Worm (Caenorhabditis elegans) whole organism, young adult: ENCODE measurements around the gene T04F3.1.

Source experiments
- B0035.1 ChIP-seq: sonication (generic microtip); optimal IDR thresholded peaks from 2 replicates; lab custom pipeline; 2016; ENCODE audit warnings: missing genetic modification characterization, mild to moderate bottlenecking, missing compliant biosample characterization, missing genotype, missing genetic modification reagents
- C06A6.2 ChIP-seq: fragments of 200-800 bp; sonication (Bioruptor generic); conservative IDR thresholded peaks from 2 replicates; pipeline ENCODE4 v1.3.6; 2022; ENCODE audit warnings: missing genetic modification characterization, missing compliant biosample characterization
- F10E7.11 ChIP-seq: sonication (generic microtip); optimal IDR thresholded peaks from 2 replicates; lab custom pipeline; 2017; ENCODE audit warnings: mild to moderate bottlenecking, missing genetic modification characterization, moderate library complexity, missing compliant biosample characterization
- F22D6.2 ChIP-seq: sonication (generic microtip); optimal IDR thresholded peaks from 2 replicates; lab custom pipeline; 2016; ENCODE audit warnings: mild to moderate bottlenecking, missing genetic modification characterization, missing compliant biosample characterization
- F23B12.7 ChIP-seq: sonication (generic microtip); optimal IDR thresholded peaks from 2 replicates; lab custom pipeline; 2017; ENCODE audit warnings: missing genetic modification characterization, mild to moderate bottlenecking, missing compliant biosample characterization, antibody characterized with exemption, moderate library complexity; ENCODE audit not compliant: insufficient read depth
- F33H1.4 ChIP-seq: fragments of 200-800 bp; sonication (Bioruptor generic); IDR thresholded peaks from 2 replicates; pipeline ENCODE4 v1.3.6; 2022; ENCODE audit warnings: missing genetic modification reagents, missing genetic modification characterization, missing compliant biosample characterization
- F37B4.10 ChIP-seq: fragments of 200-800 bp; sonication (Bioruptor generic); IDR thresholded peaks from 2 replicates; pipeline ENCODE4 v1.3.6; 2022; ENCODE audit warnings: missing genetic modification characterization, missing compliant biosample characterization
- F55B11.4 ChIP-seq: sonication (generic microtip); optimal IDR thresholded peaks from 2 replicates; lab custom pipeline; 2016; ENCODE audit warnings: missing compliant biosample characterization, missing genetic modification characterization, borderline replicate concordance; ENCODE audit not compliant: insufficient read depth
- Y79H2A.3 ChIP-seq: fragments of 200-800 bp; sonication (Bioruptor generic); conservative IDR thresholded peaks from 2 replicates; pipeline ENCODE4 v1.3.6; 2022; ENCODE audit warnings: missing genetic modification reagents, missing genetic modification characterization, missing compliant biosample characterization
- ZK185.1 ChIP-seq: sonication (generic microtip); optimal IDR thresholded peaks from 2 replicates; lab custom pipeline; 2016; ENCODE audit warnings: mild to moderate bottlenecking, missing genetic modification characterization, missing compliant biosample characterization; ENCODE audit not compliant: poor library complexity, severe bottlenecking
- ccch-3 ChIP-seq: fragments of 200-800 bp; sonication (Bioruptor generic); optimal IDR thresholded peaks from 2 replicates; lab custom pipeline; 2018; ENCODE audit warnings: mild to moderate bottlenecking, missing genetic modification characterization, missing compliant biosample characterization
- cebp-1 ChIP-seq, 2 experiments: fragments of 200-800 bp in 1 of 2; sonication (Bioruptor generic) in 1 of 2; sonication (generic microtip) in 1 of 2; IDR thresholded peaks in 1 of 2; optimal IDR thresholded peaks in 1 of 2; 2 replicates each; pipeline versions ENCODE4 v1.3.6 to Lab custom; 2017 to 2022; ENCODE audit warnings: missing compliant biosample characterization in 2 of 2, missing genetic modification characterization in 2 of 2, mild to moderate bottlenecking in 1 of 2, missing genetic modification reagents in 1 of 2, moderate library complexity in 1 of 2
- cebp-2 ChIP-seq: fragments of 200-800 bp; sonication (Bioruptor generic); IDR thresholded peaks from 2 replicates; pipeline ENCODE4 v1.3.6; 2022; ENCODE audit warnings: missing genetic modification characterization, missing compliant biosample characterization
- ceh-100 ChIP-seq: fragments of 200-800 bp; sonication (Bioruptor generic); IDR thresholded peaks from 2 replicates; pipeline ENCODE4 v1.3.6; 2022; ENCODE audit warnings: missing genetic modification reagents, missing genetic modification characterization, missing compliant biosample characterization
- ceh-40 ChIP-seq: fragments of 200-800 bp; sonication (Bioruptor generic); IDR thresholded peaks from 2 replicates; pipeline ENCODE4 v1.3.6; 2022; ENCODE audit warnings: missing genetic modification characterization, missing compliant biosample characterization
- ceh-79 ChIP-seq: sonication (generic microtip); optimal IDR thresholded peaks from 2 replicates; lab custom pipeline; 2017; ENCODE audit warnings: mild to moderate bottlenecking, missing genetic modification characterization, missing compliant biosample characterization
- ceh-91 ChIP-seq: fragments of 200-800 bp; sonication (Bioruptor generic); IDR thresholded peaks from 2 replicates; pipeline ENCODE4 v1.3.6; 2022; ENCODE audit warnings: missing genetic modification reagents, missing genetic modification characterization, missing compliant biosample characterization
- dox-1 ChIP-seq: fragments of 200-800 bp; sonication (Bioruptor generic); IDR thresholded peaks from 2 replicates; pipeline ENCODE4 v1.3.6; 2022; ENCODE audit warnings: missing genetic modification reagents, missing genetic modification characterization, missing compliant biosample characterization
- egl-18 ChIP-seq: fragments of 200-800 bp; sonication (Bioruptor generic); IDR thresholded peaks from 2 replicates; pipeline ENCODE4 v1.3.6; 2022; ENCODE audit warnings: missing genetic modification reagents, missing genetic modification characterization, missing compliant biosample characterization
- ets-4 ChIP-seq: fragments of 200-800 bp; sonication (Bioruptor generic); optimal IDR thresholded peaks from 2 replicates; lab custom pipeline; 2018; ENCODE audit warnings: mild to moderate bottlenecking, missing genetic modification characterization, missing compliant biosample characterization
- him-1 ChIP-seq: sonication (generic microtip); optimal IDR thresholded peaks from 2 replicates; lab custom pipeline; 2016; ENCODE audit warnings: missing genotype, missing genetic modification reagents, missing genetic modification characterization, missing compliant biosample characterization
- hlh-26 ChIP-seq: fragments of 200-800 bp; sonication (Bioruptor generic); conservative IDR thresholded peaks from 2 replicates; pipeline ENCODE4 v1.3.6; 2022; ENCODE audit warnings: missing genetic modification reagents, missing genetic modification characterization, missing compliant biosample characterization
- let-526 ChIP-seq: fragments of 200-800 bp; sonication (Bioruptor generic); IDR thresholded peaks from 2 replicates; pipeline ENCODE4 v1.3.6; 2022; ENCODE audit warnings: missing genetic modification reagents, missing genetic modification characterization, missing compliant biosample characterization
- lin-26 ChIP-seq: fragments of 200-800 bp; sonication (Bioruptor generic); IDR thresholded peaks from 2 replicates; pipeline ENCODE4 v1.3.6; 2022; ENCODE audit warnings: missing genetic modification reagents, missing genetic modification characterization, missing compliant biosample characterization
- madf-3 ChIP-seq: fragments of 200-800 bp; sonication (Bioruptor generic); IDR thresholded peaks from 2 replicates; pipeline ENCODE4 v1.3.6; 2022; ENCODE audit warnings: missing genetic modification reagents, missing genetic modification characterization, missing compliant biosample characterization
- mes-4 ChIP-seq: sonication (generic microtip); optimal IDR thresholded peaks from 2 replicates; lab custom pipeline; 2016; ENCODE audit warnings: missing genotype, missing genetic modification characterization, missing compliant biosample characterization
- mxl-1 ChIP-seq: sonication (generic microtip); optimal IDR thresholded peaks from 2 replicates; lab custom pipeline; 2016; ENCODE audit warnings: missing genetic modification characterization, missing compliant biosample characterization
- nfya-1 ChIP-seq: sonication (generic microtip); optimal IDR thresholded peaks from 2 replicates; lab custom pipeline; 2017; ENCODE audit warnings: antibody characterized with exemption, missing compliant biosample characterization, missing genetic modification characterization, borderline replicate concordance; ENCODE audit not compliant: insufficient read depth
- nhr-80 ChIP-seq: sonication (generic microtip); optimal IDR thresholded peaks from 2 replicates; lab custom pipeline; 2016; ENCODE audit warnings: missing genetic modification characterization, missing compliant biosample characterization
- pbrm-1 ChIP-seq: fragments of 200-800 bp; sonication (Bioruptor generic); IDR thresholded peaks from 2 replicates; pipeline ENCODE4 v1.3.6; 2022; ENCODE audit warnings: missing genetic modification reagents, missing genetic modification characterization, missing compliant biosample characterization
- rcor-1 ChIP-seq: fragments of 200-800 bp; sonication (Bioruptor generic); IDR thresholded peaks from 2 replicates; pipeline ENCODE4 v1.3.6; 2022; ENCODE audit warnings: missing genetic modification reagents, missing genetic modification characterization, missing compliant biosample characterization
- rec-8 ChIP-seq, 2 experiments: sonication (generic microtip); optimal IDR thresholded peaks; 2 replicates each; lab custom pipeline; 2016; ENCODE audit warnings: mild to moderate bottlenecking in 2 of 2, missing genetic modification characterization in 2 of 2, missing genetic modification reagents in 2 of 2, missing genotype in 2 of 2, missing biosample characterization in 1 of 2, missing compliant biosample characterization in 1 of 2, moderate library complexity in 1 of 2
- sdz-38 ChIP-seq: sonication (generic microtip); optimal IDR thresholded peaks from 2 replicates; lab custom pipeline; 2016; ENCODE audit warnings: missing genotype, missing genetic modification characterization, missing compliant biosample characterization
- tbp1 ChIP-seq: fragments of 200-800 bp; sonication (Bioruptor generic); optimal IDR thresholded peaks from 2 replicates; lab custom pipeline; 2018; ENCODE audit warnings: mild to moderate bottlenecking, missing genetic modification characterization, missing compliant biosample characterization
- tbx-9 ChIP-seq: sonication (generic microtip); optimal IDR thresholded peaks from 2 replicates; lab custom pipeline; 2016; ENCODE audit warnings: borderline replicate concordance, missing genetic modification characterization, inconsistent platforms, missing compliant biosample characterization
- zfh-2 ChIP-seq: fragments of 200-800 bp; sonication (Bioruptor generic); conservative IDR thresholded peaks from 2 replicates; pipeline ENCODE4 v1.3.6; 2022; ENCODE audit warnings: missing genetic modification reagents, missing genetic modification characterization, missing compliant biosample characterization
- ztf-6 ChIP-seq: fragments of 200-800 bp; sonication (Bioruptor generic); IDR thresholded peaks from 2 replicates; pipeline ENCODE4 v1.3.6; 2022; ENCODE audit warnings: missing genetic modification reagents, missing genetic modification characterization, missing compliant biosample characterization

Gene T04F3.1

DNA sequence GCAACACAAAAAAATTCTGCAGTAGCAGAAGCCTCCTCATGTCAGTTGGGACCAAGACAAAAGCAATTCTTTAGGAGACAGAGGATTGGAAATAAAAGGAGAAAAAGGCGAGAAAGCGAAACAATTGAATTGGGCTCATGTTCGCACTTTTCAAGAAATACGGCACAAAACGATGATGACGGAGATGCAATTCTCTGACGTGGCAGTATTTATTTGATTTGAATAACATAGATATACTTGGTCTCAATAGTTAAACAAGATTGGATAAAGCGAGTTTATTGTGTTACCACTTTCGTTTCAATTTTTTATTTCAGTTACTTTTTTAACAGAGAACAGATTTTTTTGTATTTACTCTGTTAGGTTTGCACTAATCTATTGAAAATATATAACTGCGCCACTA, 42.4 kb upstream of the T04F3.1 start (continued):
- no peak for TF ChIP-seq mxl-1 (tag; lab: Kevin White, UChicago)
- no peak for TF ChIP-seq tbx-9 (tag; lab: Kevin White, UChicago)
- TF ChIP-seq ceh-91 (GFP tag; lab: Robert Waterston, UW), result no peak
- no peak for TF ChIP-seq let-526
- TF ChIP-seq, all 124 proteins: peak for 0

DNA sequence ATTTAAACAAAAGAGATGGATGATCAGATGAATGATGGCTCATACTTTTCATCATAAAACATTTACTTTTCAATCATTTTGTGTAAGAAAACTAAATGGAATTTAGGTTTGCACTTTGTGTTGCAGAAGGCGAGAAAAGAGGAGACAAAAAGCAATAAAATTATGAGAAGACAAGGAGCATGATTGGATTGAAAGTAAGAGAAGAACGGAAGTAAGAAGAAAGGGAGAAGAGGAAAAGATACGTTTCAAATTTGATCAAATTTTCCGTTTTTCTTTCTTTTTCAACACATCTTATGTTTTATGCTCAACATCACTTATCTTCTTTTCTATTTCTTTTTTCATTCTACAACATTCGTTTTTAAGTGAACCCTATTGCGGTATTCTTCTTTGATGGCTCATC, 35.2 kb upstream of the T04F3.1 start:
- TF ChIP-seq nfya-1 (no peak), ztf-6 (GFP tag; lab: Robert Waterston, UW) (no peak), lin-26 (GFP tag; lab: Robert Waterston, UW) (no peak), egl-18 (no peak), tbp1 (GFP tag; lab: Kevin White, UChicago) (no peak), madf-3 (no peak), pbrm-1 (no peak), F22D6.2 (tag; lab: Kevin White, UChicago) (no peak), cebp-2 (GFP tag; lab: Robert Waterston, UW) (no peak), hlh-26 (GFP tag; lab: Robert Waterston, UW) (no peak), F37B4.10 (no peak), zfh-2 (GFP tag; lab: Robert Waterston, UW) (no peak), ets-4 (no peak), rcor-1 (GFP tag; lab: Robert Waterston, UW) (no peak)

DNA sequence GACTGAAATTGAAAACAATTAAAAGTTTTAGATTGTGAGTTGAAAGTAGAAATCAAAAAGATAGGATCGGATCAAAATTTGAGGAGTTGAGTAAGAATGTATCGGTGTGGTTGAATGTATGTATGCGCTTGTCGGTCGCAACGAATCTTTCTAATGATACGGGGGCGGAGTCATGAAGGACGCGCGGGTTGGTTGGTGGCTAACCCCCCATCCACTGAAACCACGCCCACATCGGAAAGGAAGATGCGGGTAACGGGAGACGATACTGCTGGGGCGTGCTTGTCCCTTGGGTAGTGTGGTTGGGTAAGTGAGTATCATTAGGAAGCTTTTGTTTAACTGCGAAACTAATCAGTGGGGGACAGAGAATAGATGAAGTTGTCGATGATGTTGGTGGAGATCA, 34.5 kb upstream of the T04F3.1 start, which contains the start of gene ceh-32:
Gene ceh-32 (minus strand): TSS at position 2 of the 400 bp plus-strand sequence.
- TF ChIP-seq cebp-2 (GFP tag; lab: Robert Waterston, UW) (no peak), cebp-1 (GFP tag; IDR thresholded peaks at IDR 0.05; lab: Robert Waterston, UW) (no peak), cebp-1 (tag; optimal IDR thresholded peaks at IDR 0.05; lab: Kevin White, UChicago) (no peak), ccch-3 (GFP tag; lab: Kevin White, UChicago) (no peak), let-526 (no peak), dox-1 (GFP tag; lab: Robert Waterston, UW) (no peak), ceh-100 (GFP tag; lab: Robert Waterston, UW) (no peak), zfh-2 (GFP tag; lab: Robert Waterston, UW) (no peak; the same call in 1 of the 2 replicates), C06A6.2 (GFP tag; lab: Robert Waterston, UW) (no peak), ceh-79 (tag; lab: Kevin White, UChicago) (no peak), F55B11.4 (tag; lab: Kevin White, UChicago) (no peak), Y79H2A.3 (no peak), rec-8 (tag; optimal IDR thresholded peaks at IDR 0.05; lab: Kevin White, UChicago) (no peak), sdz-38 (no peak), him-1 (no peak), ceh-40 (no peak)
- TF ChIP-seq, all 124 proteins: peak for 0

ce11 chrV:11706353-11706752, 33.5 kb upstream of the T04F3.1 start:
- TF ChIP-seq mes-4 (tag; lab: Kevin White, UChicago), result no peak
- no peak for TF ChIP-seq lin-26 (GFP tag; lab: Robert Waterston, UW)
- TF ChIP-seq nhr-80, result no peak
- TF ChIP-seq F10E7.11, result no peak
- no peak for TF ChIP-seq tbx-9 (tag; lab: Kevin White, UChicago)
- TF ChIP-seq ZK185.1 (tag; lab: Kevin White, UChicago), result no peak
- TF ChIP-seq B0035.1 (tag; lab: Kevin White, UChicago), result no peak
- no peak for TF ChIP-seq F33H1.4
- no peak for TF ChIP-seq F55B11.4 (tag; lab: Kevin White, UChicago)
- no peak for TF ChIP-seq F23B12.7
- no peak for TF ChIP-seq dox-1 (GFP tag; lab: Robert Waterston, UW)
- no peak for TF ChIP-seq let-526
- no peak for TF ChIP-seq ztf-6 (GFP tag; lab: Robert Waterston, UW)
